ENCODE assay signal across 1 fruit fly cellular context in genomic region chr3R:10498620-10499019, dm6.
TF ChIP-seq lines count a peak whose summit lies in the region.

No protein-coding gene starts in this region.

TF ChIP-seq in whole organism, embryonic, 481 proteins besides CTCF, POLR2A, EP300 and RAD21 (continued from another document):
- TF ChIP-seq CG7786 (GFP tag; optimal IDR thresholded peaks at IDR 0.05; lab: Kevin White, UChicago) (no peak), CG4328 (GFP tag; optimal IDR thresholded peaks at IDR 0.05; lab: Kevin White, UChicago) (no peak), NC2β (GFP tag; optimal IDR thresholded peaks at IDR 0.05; lab: Kevin White, UChicago) (no peak), row (GFP tag; IDR thresholded peaks at IDR 0.05; lab: Robert Waterston, UW) (peak; percentile 49; the same call in 1 of the 3 replicates), grau (tag; optimal IDR thresholded peaks at IDR 0.05; lab: Kevin White, UChicago) (peak; percentile 8), sna (GFP tag; IDR thresholded peaks at IDR 0.05; lab: Robert Waterston, UW; ENCODE audit: partially characterized antibody) (no peak), Adf1 (GFP tag; IDR thresholded peaks at IDR 0.05; lab: Robert Waterston, UW) (no peak), CG12299 (tag; optimal IDR thresholded peaks at IDR 0.05; lab: Kevin White, UChicago) (no peak), Ets65A (GFP tag; lab: Kevin White, UChicago) (no peak), CG11093 (GFP tag; IDR thresholded peaks at IDR 0.05; lab: Robert Waterston, UW) (0 out of 3 replicates have a peak, but pooled peaks have one; percentile 7), CG11723 (GFP tag; optimal IDR thresholded peaks at IDR 0.05; lab: Kevin White, UChicago) (no peak), CG8944 (GFP tag; optimal IDR thresholded peaks at IDR 0.05; lab: Kevin White, UChicago) (no peak), corto (GFP tag; optimal IDR thresholded peaks at IDR 0.05; lab: Kevin White, UChicago) (no peak), CG9817 (tag; optimal IDR thresholded peaks at IDR 0.05; lab: Kevin White, UChicago) (no peak), CG18599 (GFP tag; optimal IDR thresholded peaks at IDR 0.05; lab: Kevin White, UChicago) (peak; percentile 49), aop (GFP tag; IDR thresholded peaks at IDR 0.05; lab: Robert Waterston, UW) (no peak), shn (GFP tag; optimal IDR thresholded peaks at IDR 0.05; lab: Kevin White, UChicago) (no peak), CG1024 (GFP tag; IDR thresholded peaks at IDR 0.05; lab: Robert Waterston, UW) (no peak), CG11504 (tag; optimal IDR thresholded peaks at IDR 0.05; lab: Kevin White, UChicago) (peak; percentile 69), CG17802 (tag; optimal IDR thresholded peaks at IDR 0.05; lab: Kevin White, UChicago) (no peak), wek (GFP tag; optimal IDR thresholded peaks at IDR 0.05; lab: Kevin White, UChicago) (no peak), CG10959 (GFP tag; IDR thresholded peaks at IDR 0.05; lab: Robert Waterston, UW) (no peak), sc (optimal IDR thresholded peaks at IDR 0.05; lab: Kevin White, UChicago) (no peak), sc (GFP tag; optimal IDR thresholded peaks at IDR 0.05; lab: Kevin White, UChicago) (peak; percentile 2), CG13123 (GFP tag; optimal IDR thresholded peaks at IDR 0.05; lab: Kevin White, UChicago) (no peak), CG12236 (GFP tag; optimal IDR thresholded peaks at IDR 0.05; lab: Kevin White, UChicago) (no peak), tll (GFP tag; optimal IDR thresholded peaks at IDR 0.05; lab: Kevin White, UChicago) (no peak), CG12391 (tag; optimal IDR thresholded peaks at IDR 0.05; lab: Kevin White, UChicago) (peak; percentile 45), Rfx (GFP tag; IDR thresholded peaks at IDR 0.05; lab: Robert Waterston, UW) (no peak), Hsf (GFP tag; optimal IDR thresholded peaks at IDR 0.05; lab: Kevin White, UChicago) (peak; percentile 17), CG9727 (GFP tag; optimal IDR thresholded peaks at IDR 0.05; lab: Kevin White, UChicago) (no peak), CG12219 (GFP tag; optimal IDR thresholded peaks at IDR 0.05; lab: Kevin White, UChicago) (peak; percentile 7), Rx (GFP tag; IDR thresholded peaks at IDR 0.05; lab: Robert Waterston, UW) (no peak), eyg (GFP tag; optimal IDR thresholded peaks at IDR 0.05; lab: Kevin White, UChicago) (no peak), Gsc (GFP tag; IDR thresholded peaks at IDR 0.05; lab: Robert Waterston, UW) (no peak), CG1233 (GFP tag; optimal IDR thresholded peaks at IDR 0.05; lab: Kevin White, UChicago) (no peak), Xbp1 (GFP tag; optimal IDR thresholded peaks at IDR 0.05; lab: Kevin White, UChicago) (peak; percentile 3), exex (tag; optimal IDR thresholded peaks at IDR 0.05; lab: Kevin White, UChicago) (no peak), CG11695 (GFP tag; IDR thresholded peaks at IDR 0.05; lab: Robert Waterston, UW) (no peak), Doc2 (GFP tag; IDR thresholded peaks at IDR 0.05; lab: Robert Waterston, UW) (no peak), HLH54F (GFP tag; optimal IDR thresholded peaks at IDR 0.05; lab: Kevin White, UChicago) (no peak), vnd (GFP tag; IDR thresholded peaks at IDR 0.05; lab: Robert Waterston, UW; ENCODE audit: partially characterized antibody) (no peak), tap (tag; optimal IDR thresholded peaks at IDR 0.05; lab: Kevin White, UChicago) (peak; percentile 20), PHDP (tag; optimal IDR thresholded peaks at IDR 0.05; lab: Kevin White, UChicago) (peak; percentile 13), tio (GFP tag; optimal IDR thresholded peaks at IDR 0.05; lab: Kevin White, UChicago) (no peak), sug (tag; optimal IDR thresholded peaks at IDR 0.05; lab: Kevin White, UChicago) (no peak), prd (optimal IDR thresholded peaks at IDR 0.05; lab: Kevin White, UChicago) (no peak), prd (GFP tag; IDR thresholded peaks at IDR 0.05; lab: Robert Waterston, UW) (peak; percentile 43; the same call in 2 of the 3 replicates), z (GFP tag; IDR thresholded peaks at IDR 0.05; lab: Robert Waterston, UW) (no peak), h (optimal IDR thresholded peaks at IDR 0.05; lab: Kevin White, UChicago) (no peak), Hey (tag; optimal IDR thresholded peaks at IDR 0.05; lab: Kevin White, UChicago) (no peak), pita (GFP tag; optimal IDR thresholded peaks at IDR 0.05; lab: Kevin White, UChicago) (no peak), Abd-B (GFP tag; optimal IDR thresholded peaks at IDR 0.05; lab: Kevin White, UChicago) (peak; percentile 11), Sry-δ (GFP tag; optimal IDR thresholded peaks at IDR 0.05; lab: Kevin White, UChicago) (no peak), nerfin-2 (GFP tag; IDR thresholded peaks at IDR 0.05; lab: Robert Waterston, UW; ENCODE audit: partially characterized antibody) (no peak), CG4404 (GFP tag; IDR thresholded peaks at IDR 0.05; lab: Robert Waterston, UW) (no peak), stc (GFP tag; IDR thresholded peaks at IDR 0.05; lab: Robert Waterston, UW) (no peak), Nf-YC (tag; optimal IDR thresholded peaks at IDR 0.05; lab: Kevin White, UChicago) (no peak), CG13296 (GFP tag; optimal IDR thresholded peaks at IDR 0.05; lab: Kevin White, UChicago) (no peak), CG6254 (GFP tag; optimal IDR thresholded peaks at IDR 0.05; lab: Kevin White, UChicago) (no peak), Jarid2 (GFP tag; optimal IDR thresholded peaks at IDR 0.05; lab: Kevin White, UChicago) (no peak), CG42726 (GFP tag; IDR thresholded peaks at IDR 0.05; lab: Robert Waterston, UW; ENCODE audit: partially characterized antibody) (no peak), ems (GFP tag; optimal IDR thresholded peaks at IDR 0.05; lab: Kevin White, UChicago) (no peak), psq (GFP tag; optimal IDR thresholded peaks at IDR 0.05; lab: Kevin White, UChicago) (no peak), sisA (GFP tag; IDR thresholded peaks at IDR 0.05; lab: Robert Waterston, UW) (no peak), Bdp1 (GFP tag; optimal IDR thresholded peaks at IDR 0.05; lab: Kevin White, UChicago) (no peak), Trl (optimal IDR thresholded peaks at IDR 0.05; lab: Kevin White, UChicago) (no peak), Trl (GFP tag; optimal IDR thresholded peaks at IDR 0.05; lab: Kevin White, UChicago) (no peak), nmo (GFP tag; optimal IDR thresholded peaks at IDR 0.05; lab: Kevin White, UChicago) (peak; percentile 31), TFAM (GFP tag; optimal IDR thresholded peaks at IDR 0.05; lab: Kevin White, UChicago) (no peak), oc (tag; optimal IDR thresholded peaks at IDR 0.05; lab: Kevin White, UChicago) (no peak), bigmax (GFP tag; optimal IDR thresholded peaks at IDR 0.05; lab: Kevin White, UChicago) (no peak), tx (GFP tag; optimal IDR thresholded peaks at IDR 0.05; lab: Kevin White, UChicago) (no peak), CG6689 (GFP tag; IDR thresholded peaks at IDR 0.05; lab: Robert Waterston, UW) (peak; percentile 41; the same call in 1 of the 2 replicates), dysf (GFP tag; IDR thresholded peaks at IDR 0.05; lab: Robert Waterston, UW) (peak; percentile 40; the same call in 1 of the 3 replicates), Pdp1 (GFP tag; optimal IDR thresholded peaks at IDR 0.05; lab: Kevin White, UChicago) (no peak), caup (GFP tag; optimal IDR thresholded peaks at IDR 0.05; lab: Kevin White, UChicago; ENCODE audit: severe bottlenecking) (no peak), MESR4 (GFP tag; optimal IDR thresholded peaks at IDR 0.05; lab: Kevin White, UChicago) (no peak), CG15479 (GFP tag; optimal IDR thresholded peaks at IDR 0.05; lab: Kevin White, UChicago) (no peak), Scr (GFP tag; IDR thresholded peaks at IDR 0.05; lab: Robert Waterston, UW; ENCODE audit: partially characterized antibody) (no peak), CG11247 (GFP tag; IDR thresholded peaks at IDR 0.05; lab: Robert Waterston, UW) (no peak), crp (GFP tag; optimal IDR thresholded peaks at IDR 0.05; lab: Kevin White, UChicago) (no peak), CG17829 (tag; optimal IDR thresholded peaks at IDR 0.05; lab: Kevin White, UChicago) (peak; percentile 48), Elba2 (GFP tag; optimal IDR thresholded peaks at IDR 0.05; lab: Kevin White, UChicago) (no peak), CG10321 (GFP tag; IDR thresholded peaks at IDR 0.05; lab: Robert Waterston, UW) (no peak), CG6791 (GFP tag; IDR thresholded peaks at IDR 0.05; lab: Robert Waterston, UW; ENCODE audit: partially characterized antibody) (no peak), CG7556 (GFP tag; optimal IDR thresholded peaks at IDR 0.05; lab: Kevin White, UChicago) (peak; percentile 42), Oaz (GFP tag; IDR thresholded peaks at IDR 0.05; lab: Robert Waterston, UW) (no peak), Dll (GFP tag; IDR thresholded peaks at IDR 0.05; lab: Robert Waterston, UW; ENCODE audit: partially characterized antibody) (no peak), danr (GFP tag; IDR thresholded peaks at IDR 0.05; lab: Robert Waterston, UW) (no peak), lilli (GFP tag; optimal IDR thresholded peaks at IDR 0.05; lab: Kevin White, UChicago) (no peak), CG31441 (GFP tag; IDR thresholded peaks at IDR 0.05; lab: Robert Waterston, UW) (peak; percentile 44; the same call in 1 of the 2 replicates), crol (GFP tag; IDR thresholded peaks at IDR 0.05; lab: Robert Waterston, UW) (no peak), pfk (GFP tag; optimal IDR thresholded peaks at IDR 0.05; lab: Kevin White, UChicago) (no peak), CG16779 (GFP tag; IDR thresholded peaks at IDR 0.05; lab: Robert Waterston, UW) (no peak), CG3065 (GFP tag; optimal IDR thresholded peaks at IDR 0.05; lab: Kevin White, UChicago) (no peak), pan (optimal IDR thresholded peaks at IDR 0.05; lab: Kevin White, UChicago) (no peak), pan (GFP tag; optimal IDR thresholded peaks at IDR 0.05 in 1 of 2, IDR thresholded peaks at IDR 0.05 in 1 of 2) (no peak), CG17359 (tag; optimal IDR thresholded peaks at IDR 0.05; lab: Kevin White, UChicago) (peak; percentile 56), vvl (GFP tag; IDR thresholded peaks at IDR 0.05; lab: Robert Waterston, UW) (no peak), CG33557 (GFP tag; optimal IDR thresholded peaks at IDR 0.05; lab: Kevin White, UChicago) (no peak), CG30403 (GFP tag; optimal IDR thresholded peaks at IDR 0.05; lab: Kevin White, UChicago) (peak; percentile 23), Stat92E (GFP tag; optimal IDR thresholded peaks at IDR 0.05; lab: Kevin White, UChicago) (no peak), chinmo (GFP tag; IDR thresholded peaks at IDR 0.05; lab: Robert Waterston, UW; ENCODE audit: partially characterized antibody) (no peak), Deaf1 (tag; optimal IDR thresholded peaks at IDR 0.05; lab: Kevin White, UChicago) (no peak), chif (GFP tag; optimal IDR thresholded peaks at IDR 0.05; lab: Kevin White, UChicago) (peak in 1 of 2 experiments; percentile 24), da (GFP tag; optimal IDR thresholded peaks at IDR 0.05; lab: Kevin White, UChicago) (no peak), CG2202 (tag; optimal IDR thresholded peaks at IDR 0.05; lab: Kevin White, UChicago) (peak; percentile 33), mirr (GFP tag; optimal IDR thresholded peaks at IDR 0.05; lab: Kevin White, UChicago) (no peak), tgo (GFP tag; IDR thresholded peaks at IDR 0.05; lab: Robert Waterston, UW) (peak; percentile 43; the same call in 2 of the 3 replicates), CG4360 (GFP tag; IDR thresholded peaks at IDR 0.05; lab: Robert Waterston, UW) (no peak), dmrt11E (tag; optimal IDR thresholded peaks at IDR 0.05; lab: Kevin White, UChicago) (peak; percentile 60), CG10431 (GFP tag; optimal IDR thresholded peaks at IDR 0.05; lab: Kevin White, UChicago) (no peak), CG7839 (tag; optimal IDR thresholded peaks at IDR 0.05; lab: Kevin White, UChicago) (peak; percentile 44), stwl (tag; optimal IDR thresholded peaks at IDR 0.05; lab: Kevin White, UChicago) (no peak), fu2 (GFP tag; optimal IDR thresholded peaks at IDR 0.05; lab: Kevin White, UChicago) (no peak), CG1602 (GFP tag; optimal IDR thresholded peaks at IDR 0.05; lab: Kevin White, UChicago) (no peak), CG15269 (tag; optimal IDR thresholded peaks at IDR 0.05; lab: Kevin White, UChicago) (peak; percentile 7), ase (GFP tag; IDR thresholded peaks at IDR 0.05; lab: Robert Waterston, UW) (no peak), CG10209 (GFP tag; optimal IDR thresholded peaks at IDR 0.05; lab: Kevin White, UChicago) (peak; percentile 6), CG15073 (GFP tag; optimal IDR thresholded peaks at IDR 0.05; lab: Kevin White, UChicago) (no peak), CG43689 (GFP tag; IDR thresholded peaks at IDR 0.05; lab: Robert Waterston, UW) (no peak), CG8765 (GFP tag; IDR thresholded peaks at IDR 0.05; lab: Robert Waterston, UW) (no peak), dan (GFP tag; IDR thresholded peaks at IDR 0.05; lab: Robert Waterston, UW) (no peak), CG1792 (GFP tag; optimal IDR thresholded peaks at IDR 0.05; lab: Kevin White, UChicago) (no peak), schlank (tag; optimal IDR thresholded peaks at IDR 0.05; lab: Kevin White, UChicago) (no peak), CG9437 (GFP tag; optimal IDR thresholded peaks at IDR 0.05; lab: Kevin White, UChicago) (no peak), pnt (GFP tag; optimal IDR thresholded peaks at IDR 0.05; lab: Kevin White, UChicago) (no peak), CG9876 (GFP tag; optimal IDR thresholded peaks at IDR 0.05; lab: Kevin White, UChicago) (no peak), gcm (GFP tag; optimal IDR thresholded peaks at IDR 0.05; lab: Kevin White, UChicago) (no peak), CG14014 (GFP tag; IDR thresholded peaks at IDR 0.05; lab: Robert Waterston, UW) (no peak), ci (GFP tag; IDR thresholded peaks at IDR 0.05; lab: Robert Waterston, UW) (0 out of 3 replicates have a peak, but pooled peaks have one; percentile 37), bowl (GFP tag; IDR thresholded peaks at IDR 0.05; lab: Robert Waterston, UW) (no peak), CG1832 (GFP tag; optimal IDR thresholded peaks at IDR 0.05; lab: Kevin White, UChicago) (no peak), CG15514 (GFP tag; optimal IDR thresholded peaks at IDR 0.05; lab: Kevin White, UChicago) (no peak), sob (GFP tag; IDR thresholded peaks at IDR 0.05; lab: Robert Waterston, UW) (no peak; the same call in 1 of the 2 replicates)
